Fruit fly (Drosophila melanogaster) whole organism, adult: Measurements from ENCODE around the gene sbm.

ENCODE experiments used
- Crg-1 ChIP-seq: fragments of 200-800 bp; sonication (Bioruptor generic); optimal IDR thresholded peaks from 2 replicates; lab custom pipeline; 2016; ENCODE audit warnings: missing biosample characterization, missing genetic modification characterization
- bab1 ChIP-seq: fragments of 200-800 bp; sonication (Bioruptor generic); optimal IDR thresholded peaks from 3 replicates; lab custom pipeline; 2019; ENCODE audit warnings: missing biosample characterization, mild to moderate bottlenecking, missing genetic modification characterization, moderate library complexity
- kay ChIP-seq: fragments of 200-800 bp; sonication (Bioruptor generic); peaks from one replicate; lab custom pipeline; 2016; ENCODE audit warnings: missing biosample characterization, missing genetic modification characterization, borderline replicate concordance
- ovo ChIP-seq: fragments of 200-800 bp; sonication (Bioruptor generic); optimal IDR thresholded peaks from 2 replicates; lab custom pipeline; 2016; ENCODE audit warnings: missing biosample characterization, missing genetic modification characterization
- pad ChIP-seq: fragments of 200-800 bp; sonication (Bioruptor generic); optimal IDR thresholded peaks from 3 replicates; lab custom pipeline; 2017; ENCODE audit warnings: missing biosample characterization, missing genetic modification characterization, mild to moderate bottlenecking, moderate library complexity, missing genetic modification reagents

DNA sequence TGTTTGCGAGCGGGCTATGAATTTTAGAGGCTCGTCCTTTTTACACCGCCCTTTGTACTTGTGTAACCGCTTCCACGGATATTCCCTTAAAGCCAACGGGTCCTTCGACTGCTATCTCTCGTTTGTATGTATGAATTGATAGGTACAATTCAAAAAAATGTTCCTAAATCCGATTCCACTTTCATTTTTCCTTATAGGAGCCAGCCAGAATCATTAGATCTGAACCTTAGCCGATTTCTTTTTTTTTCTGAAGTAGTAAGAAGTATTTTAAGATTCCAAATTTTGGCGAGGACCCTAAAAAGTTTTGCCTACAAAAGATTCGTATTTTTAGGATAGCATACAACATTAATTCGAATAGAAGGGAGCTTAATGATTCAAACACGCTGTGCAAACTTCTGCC is 3.7 kb downstream of the sbm start:
- TF ChIP-seq bab1 (GFP tag; lab: Kevin White, UChicago) (no peak), kay (GFP tag; lab: Kevin White, UChicago) (no peak), Crg-1 (GFP tag; lab: Kevin White, UChicago) (no peak), pad (no peak), ovo (no peak)
